Worm (Caenorhabditis elegans) whole organism, mixed stage, embryonic: ENCODE data around the gene ptc-1.

Experiments used
- ceh-83 ChIP-seq: fragments of 200-800 bp; sonication (Bioruptor generic); optimal IDR thresholded peaks from 2 replicates; lab custom pipeline; 2018; ENCODE audit warnings: mild to moderate bottlenecking, missing genetic modification characterization, missing compliant biosample characterization
- hlh-1 ChIP-seq: fragments of 150-350 bp; optimal IDR thresholded peaks from 2 replicates; lab custom pipeline; 2014; ENCODE audit warnings: missing biosample characterization, missing genetic modification reagents, missing genetic modification characterization
- nhr-76 ChIP-seq: sonication (generic microtip); optimal IDR thresholded peaks from 2 replicates; lab custom pipeline; 2017; ENCODE audit warnings: missing biosample characterization, missing genetic modification characterization
- pha-4 ChIP-seq: fragments of 150-350 bp; optimal IDR thresholded peaks from 2 replicates; lab custom pipeline; 2018; ENCODE audit warnings: missing biosample characterization, missing genetic modification reagents, missing genetic modification characterization
- sptf-1 ChIP-seq: sonication (generic microtip); optimal IDR thresholded peaks from 2 replicates; lab custom pipeline; 2017; ENCODE audit warnings: mild to moderate bottlenecking, missing genetic modification characterization, moderate library complexity, missing compliant biosample characterization
- unc-120 ChIP-seq: sonication (generic microtip); optimal IDR thresholded peaks from 2 replicates; lab custom pipeline; 2017; ENCODE audit warnings: missing genetic modification characterization, missing compliant biosample characterization; ENCODE audit not compliant: poor library complexity, severe bottlenecking
- ztf-11 ChIP-seq: fragments of 150-350 bp; optimal IDR thresholded peaks from 2 replicates; lab custom pipeline; 2014; ENCODE audit warnings: missing biosample characterization, missing genetic modification characterization

ptc-1 gene

ce11 chrII:7946830-7947425 lies 53.9 kb downstream of the ptc-1 start, which contains the start of gene ZK669.5:
ZK669.5 (minus strand) TSS chrII:7946880.
- TF ChIP-seq sptf-1 (tag; lab: Kevin White, UChicago) (no peak), ceh-83 (GFP tag; lab: Kevin White, UChicago) (no peak), pha-4 (tag; lab: Kevin White, UChicago) (no peak), unc-120 (tag; lab: Kevin White, UChicago) (no peak), nhr-76 (tag; lab: Kevin White, UChicago) (no peak), ztf-11 (tag; lab: Kevin White, UChicago) (no peak)

ce11 chrII:7948278-7948677 lies 55.3 kb downstream of the ptc-1 start:
- TF ChIP-seq ceh-83 (GFP tag; lab: Kevin White, UChicago) (no peak), unc-120 (tag; lab: Kevin White, UChicago) (no peak), hlh-1 (tag; lab: Kevin White, UChicago) (no peak)
- TF ChIP-seq, all 35 proteins: peak for 0
